Fruit fly (Drosophila melanogaster): ENCODE results near the gene Eogt.

The Eogt gene

DNA sequence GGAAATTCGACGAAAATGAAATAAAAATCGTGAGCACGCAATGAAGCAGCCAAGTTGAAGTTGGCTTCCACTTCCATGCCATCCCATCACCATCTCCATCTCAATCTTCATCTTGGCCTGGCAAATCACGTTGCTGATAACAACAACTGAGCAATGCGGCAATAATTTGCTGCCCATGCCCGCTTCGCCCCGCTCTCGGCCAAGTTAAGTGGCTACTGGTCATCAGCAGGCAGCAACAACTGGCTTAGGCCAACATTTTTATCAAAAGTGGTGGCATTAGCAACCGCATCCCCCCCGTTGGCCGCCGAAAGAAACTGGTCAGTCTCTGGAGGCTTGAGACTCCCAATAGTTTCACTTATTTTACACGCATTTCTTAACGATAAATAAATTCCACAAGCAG lies 49.4 kb downstream of the Eogt start:
- TF ChIP-seq Sox15 (GFP tag; optimal IDR thresholded peaks at IDR 0.05) (no peak), CG6854 (GFP tag; optimal IDR thresholded peaks at IDR 0.05) (no peak), fd85E (GFP tag; optimal IDR thresholded peaks at IDR 0.05) (no peak), CG3032 (tag; optimal IDR thresholded peaks at IDR 0.05) (no peak), CG11762 (GFP tag; optimal IDR thresholded peaks at IDR 0.05; ENCODE audit: insufficient read depth) (no peak), Sox14 (GFP tag; optimal IDR thresholded peaks at IDR 0.05) (no peak), svp (GFP tag) (no peak), CG6163 (GFP tag; IDR thresholded peaks at IDR 0.05) (no peak), CG9139 (GFP tag; optimal IDR thresholded peaks at IDR 0.05) (no peak), CG32006 (GFP tag; optimal IDR thresholded peaks at IDR 0.05) (no peak), Eip93F (GFP tag; optimal IDR thresholded peaks at IDR 0.05) (no peak)
